Fruit fly (Drosophila melanogaster) whole organism, embryonic: ENCODE data around the gene Nf1.

Experiments used
- C15 ChIP-seq: fragments of 200-800 bp; sonication (Bioruptor generic); IDR thresholded peaks from 3 replicates; pipeline ENCODE4 v1.3.6; 2022; ENCODE audit warnings: missing biosample characterization, missing genetic modification characterization
- CG11723 ChIP-seq: fragments of 200-800 bp; sonication (Bioruptor generic); optimal IDR thresholded peaks from 2 replicates; lab custom pipeline; 2017; ENCODE audit warnings: missing biosample characterization, mild to moderate bottlenecking, missing genetic modification characterization
- CG12769 ChIP-seq: fragments of 200-800 bp; sonication (Bioruptor generic); optimal IDR thresholded peaks from 2 replicates; lab custom pipeline; 2019; ENCODE audit warnings: missing biosample characterization, mild to moderate bottlenecking, missing genetic modification characterization, moderate library complexity
- CG13296 ChIP-seq: fragments of 200-800 bp; sonication (Bioruptor generic); optimal IDR thresholded peaks from 3 replicates; lab custom pipeline; 2018; ENCODE audit warnings: missing biosample characterization, mild to moderate bottlenecking, missing genetic modification characterization
- CG13424 ChIP-seq: fragments of 200-800 bp; sonication (Bioruptor generic); optimal IDR thresholded peaks from 2 replicates; lab custom pipeline; 2019; ENCODE audit warnings: missing biosample characterization, mild to moderate bottlenecking, missing genetic modification characterization, moderate library complexity
- CG15269 ChIP-seq: fragments of 200-800 bp; sonication (Bioruptor generic); optimal IDR thresholded peaks from 2 replicates; lab custom pipeline; 2018; ENCODE audit warnings: missing biosample characterization, mild to moderate bottlenecking, missing genetic modification characterization, moderate library complexity
- CG1602 ChIP-seq: fragments of 200-800 bp; sonication (Bioruptor generic); optimal IDR thresholded peaks from 3 replicates; lab custom pipeline; 2016; ENCODE audit warnings: missing biosample characterization, missing genetic modification characterization
- CG17186 ChIP-seq: fragments of 200-800 bp; sonication (Bioruptor generic); optimal IDR thresholded peaks from 3 replicates; lab custom pipeline; 2017; ENCODE audit warnings: missing biosample characterization, missing genetic modification reagents, missing genetic modification characterization
- CG17612 ChIP-seq: fragments of 200-800 bp; sonication (Bioruptor generic); IDR thresholded peaks from 2 replicates; pipeline ENCODE4 v1.3.6; 2022; ENCODE audit warnings: missing biosample characterization, missing genetic modification characterization
- CG18476 ChIP-seq: fragments of 200-800 bp; sonication (Bioruptor generic); optimal IDR thresholded peaks from 2 replicates; lab custom pipeline; 2016; ENCODE audit warnings: missing biosample characterization, mild to moderate bottlenecking, missing genetic modification characterization
- CG18599 ChIP-seq: fragments of 200-800 bp; sonication (Bioruptor generic); optimal IDR thresholded peaks from 3 replicates; lab custom pipeline; 2017; ENCODE audit warnings: missing biosample characterization, missing genetic modification characterization, mild to moderate bottlenecking, moderate library complexity, missing genetic modification reagents
- CG2678 ChIP-seq: fragments of 200-800 bp; sonication (Bioruptor generic); optimal IDR thresholded peaks from 3 replicates; lab custom pipeline; 2019; ENCODE audit warnings: missing biosample characterization, mild to moderate bottlenecking, missing genetic modification characterization, moderate library complexity
- CG2712 ChIP-seq: fragments of 200-800 bp; optimal IDR thresholded peaks from 3 replicates; lab custom pipeline; 2019; ENCODE audit warnings: missing biosample characterization, mild to moderate bottlenecking, missing genetic modification characterization, moderate library complexity
- CG30020 ChIP-seq: fragments of 200-800 bp; optimal IDR thresholded peaks from 2 replicates; lab custom pipeline; 2019; ENCODE audit warnings: missing biosample characterization, mild to moderate bottlenecking, missing genetic modification characterization, moderate library complexity
- CG30431 ChIP-seq: fragments of 200-800 bp; sonication (Bioruptor generic); optimal IDR thresholded peaks from 2 replicates; lab custom pipeline; 2017; ENCODE audit warnings: missing biosample characterization, missing genetic modification characterization
- CG31224 ChIP-seq: fragments of 200-800 bp; sonication (Bioruptor generic); IDR thresholded peaks from 2 replicates; pipeline ENCODE4 v1.3.6; 2022; ENCODE audit warnings: missing biosample characterization, missing genetic modification characterization
- CG33557 ChIP-seq: fragments of 200-800 bp; sonication (Bioruptor generic); optimal IDR thresholded peaks from 2 replicates; lab custom pipeline; 2019; ENCODE audit warnings: missing biosample characterization, mild to moderate bottlenecking, missing genetic modification characterization, moderate library complexity
- CG34422 ChIP-seq: fragments of 200-800 bp; sonication (Bioruptor generic); IDR thresholded peaks from 3 replicates; pipeline ENCODE4 v1.3.6; 2022; ENCODE audit warnings: missing biosample characterization, missing genetic modification characterization
- CG4360 ChIP-seq: fragments of 200-800 bp; sonication (Bioruptor generic); IDR thresholded peaks from 2 replicates; pipeline ENCODE4 v1.3.6; 2022; ENCODE audit warnings: missing biosample characterization, missing genetic modification characterization
- CG4854 ChIP-seq: fragments of 200-800 bp; sonication (Bioruptor generic); optimal IDR thresholded peaks from 2 replicates; lab custom pipeline; 2016; ENCODE audit warnings: missing biosample characterization, missing genetic modification characterization, inconsistent platforms
- CG6854 ChIP-seq: fragments of 200-800 bp; sonication (Bioruptor generic); optimal IDR thresholded peaks from 3 replicates; lab custom pipeline; 2017; ENCODE audit warnings: missing biosample characterization, mild to moderate bottlenecking, missing genetic modification characterization
- CG8281 ChIP-seq: fragments of 200-800 bp; sonication (Bioruptor generic); optimal IDR thresholded peaks from 2 replicates; lab custom pipeline; 2018; ENCODE audit warnings: missing biosample characterization, mild to moderate bottlenecking, missing genetic modification characterization, moderate library complexity
- Dfd ChIP-seq, 2 experiments: fragments of >200 bp; optimal IDR thresholded peaks; 2 replicates each; lab custom pipeline; 2017; ENCODE audit warnings: missing biosample characterization in 2 of 2, missing genetic modification characterization in 2 of 2
- HmgD ChIP-seq: fragments of 200-800 bp; sonication (Bioruptor generic); optimal IDR thresholded peaks from 3 replicates; lab custom pipeline; 2016; ENCODE audit warnings: missing biosample characterization, missing genetic modification characterization
- Meics ChIP-seq: fragments of 200-800 bp; sonication (Bioruptor generic); optimal IDR thresholded peaks from 2 replicates; lab custom pipeline; 2017; ENCODE audit warnings: missing biosample characterization, mild to moderate bottlenecking, missing genetic modification characterization
- Oaz ChIP-seq: fragments of 200-800 bp; sonication (Bioruptor generic); IDR thresholded peaks from 2 replicates; pipeline ENCODE4 v1.3.6; 2022; ENCODE audit warnings: missing biosample characterization, missing genetic modification characterization
- PHDP ChIP-seq: fragments of 200-800 bp; sonication (Bioruptor generic); optimal IDR thresholded peaks from 3 replicates; lab custom pipeline; 2018; ENCODE audit warnings: missing biosample characterization, mild to moderate bottlenecking, missing genetic modification characterization, moderate library complexity
- Poxn ChIP-seq: fragments of 200-800 bp; sonication (Bioruptor generic); IDR thresholded peaks from 2 replicates; pipeline ENCODE4 v1.3.6; 2022; ENCODE audit warnings: missing biosample characterization, missing genetic modification characterization
- Side ChIP-seq: fragments of 200-800 bp; sonication (Bioruptor generic); optimal IDR thresholded peaks from 2 replicates; lab custom pipeline; 2016; ENCODE audit warnings: missing biosample characterization, missing genetic modification characterization
- TFAM ChIP-seq: fragments of 200-800 bp; sonication (Bioruptor generic); optimal IDR thresholded peaks from 2 replicates; lab custom pipeline; 2017; ENCODE audit warnings: missing biosample characterization, missing genetic modification characterization, inconsistent platforms
- ac ChIP-seq: fragments of 200-800 bp; sonication (Bioruptor generic); optimal IDR thresholded peaks from 3 replicates; lab custom pipeline; 2017; ENCODE audit warnings: missing biosample characterization, mild to moderate bottlenecking, missing genetic modification characterization
- ash1 ChIP-seq: fragments of 200-800 bp; sonication (Bioruptor generic); optimal IDR thresholded peaks from 2 replicates; lab custom pipeline; 2018; ENCODE audit warnings: missing biosample characterization, mild to moderate bottlenecking, missing genetic modification characterization
- caup ChIP-seq: fragments of 200-800 bp; sonication (Bioruptor generic); optimal IDR thresholded peaks from 3 replicates; lab custom pipeline; 2017; ENCODE audit warnings: missing biosample characterization, mild to moderate bottlenecking, missing genetic modification characterization, moderate library complexity; ENCODE audit not compliant: severe bottlenecking
- ci ChIP-seq: fragments of 200-800 bp; sonication (Bioruptor generic); IDR thresholded peaks from 3 replicates; pipeline ENCODE4 v1.3.6; 2022; ENCODE audit warnings: missing biosample characterization, missing genetic modification characterization
- croc ChIP-seq: fragments of 200-800 bp; sonication (Bioruptor generic); conservative IDR thresholded peaks from 3 replicates; pipeline ENCODE4 v1.3.6; 2022; ENCODE audit warnings: missing biosample characterization, missing genetic modification characterization
- dimm ChIP-seq: fragments of 200-800 bp; sonication (Bioruptor generic); IDR thresholded peaks from 2 replicates; pipeline ENCODE4 v1.3.6; 2022; ENCODE audit warnings: missing biosample characterization, missing genetic modification characterization
- en ChIP-seq: fragments of 200-800 bp; sonication (Bioruptor generic); optimal IDR thresholded peaks from 2 replicates; lab custom pipeline; 2016; ENCODE audit warnings: missing biosample characterization, missing genetic modification characterization
- fu2 ChIP-seq: fragments of 200-800 bp; sonication (Bioruptor generic); optimal IDR thresholded peaks from 2 replicates; lab custom pipeline; 2016; ENCODE audit warnings: missing biosample characterization, missing genetic modification characterization
- gt ChIP-seq: fragments of 200-800 bp; sonication (Bioruptor generic); IDR thresholded peaks from 2 replicates; pipeline ENCODE4 v1.3.6; 2022; ENCODE audit warnings: missing biosample characterization, missing genetic modification characterization
- hkb ChIP-seq, 2 experiments: fragments of 200-800 bp in 1 of 2; fragments of >200 bp in 1 of 2; sonication (Bioruptor generic) in 1 of 2; IDR thresholded peaks in 1 of 2; optimal IDR thresholded peaks in 1 of 2; 2 replicates each; pipeline versions ENCODE4 v1.3.6 to Lab custom; 2017 to 2022; ENCODE audit warnings: missing biosample characterization in 1 of 2, missing genetic modification characterization in 1 of 2
- knrl ChIP-seq: fragments of 200-800 bp; sonication (Bioruptor generic); IDR thresholded peaks from 3 replicates; pipeline ENCODE4 v1.3.6; 2022; ENCODE audit warnings: missing biosample characterization, missing genetic modification characterization; ENCODE audit not compliant: partially characterized antibody
- nerfin-1 ChIP-seq: fragments of 200-800 bp; sonication (Bioruptor generic); optimal IDR thresholded peaks from 3 replicates; lab custom pipeline; 2019; ENCODE audit warnings: missing biosample characterization, mild to moderate bottlenecking, missing genetic modification characterization, moderate library complexity
- otp ChIP-seq: fragments of 200-800 bp; sonication (Bioruptor generic); IDR thresholded peaks from 3 replicates; pipeline ENCODE4, ENCODE4 v1.3.6; 2022; ENCODE audit warnings: missing biosample characterization, missing genetic modification characterization
- pros ChIP-seq: fragments of 200-800 bp; sonication (Bioruptor generic); optimal IDR thresholded peaks from 3 replicates; lab custom pipeline; 2019; ENCODE audit warnings: missing biosample characterization, mild to moderate bottlenecking, missing genetic modification characterization, moderate library complexity
- schlank ChIP-seq: fragments of 200-800 bp; sonication (Bioruptor generic); optimal IDR thresholded peaks from 2 replicates; lab custom pipeline; 2018; ENCODE audit warnings: missing biosample characterization, mild to moderate bottlenecking, missing genetic modification characterization
- sens ChIP-seq: fragments of 200-800 bp; sonication (Bioruptor generic); peaks from one replicate; lab custom pipeline; 2016; ENCODE audit warnings: missing biosample characterization, missing genetic modification characterization
- unpg ChIP-seq: fragments of 200-800 bp; sonication (Bioruptor generic); optimal IDR thresholded peaks from 3 replicates; lab custom pipeline; 2018; ENCODE audit warnings: missing biosample characterization, mild to moderate bottlenecking, missing genetic modification characterization, moderate library complexity
- zen ChIP-seq: fragments of 200-800 bp; sonication (Bioruptor generic); optimal IDR thresholded peaks from 3 replicates; lab custom pipeline; 2018; ENCODE audit warnings: missing biosample characterization, mild to moderate bottlenecking, missing genetic modification characterization, moderate library complexity
- zfh1 ChIP-seq: fragments of 200-800 bp; sonication (Bioruptor generic); IDR thresholded peaks from 3 replicates; pipeline ENCODE4 v1.3.6; 2022; ENCODE audit warnings: missing biosample characterization, missing genetic modification characterization

Nf1 gene

dm6 chr3R:26041417-26042101, 58.7 kb downstream of the Nf1 start, which contains the start of gene gro (continued):
- TF ChIP-seq TFAM = no peak
- TF ChIP-seq knrl (GFP tag; lab: Robert Waterston, UW) = peak; percentile 76
- TF ChIP-seq hkb (optimal IDR thresholded peaks at IDR 0.05; lab: Kevin White, UChicago) = no peak
- peak; percentile 75 for TF ChIP-seq hkb (GFP tag; IDR thresholded peaks at IDR 0.05; lab: Robert Waterston, UW)
- peak; percentile 53 for TF ChIP-seq Oaz (GFP tag; lab: Robert Waterston, UW)
- TF ChIP-seq CG30431 (GFP tag; lab: Kevin White, UChicago) = peak; percentile 54
- TF ChIP-seq unpg (GFP tag; lab: Kevin White, UChicago) = peak; percentile 64
- TF ChIP-seq nerfin-1 = no peak
- TF ChIP-seq croc (GFP tag; lab: Robert Waterston, UW) = peak; percentile 34; the same call in 2 of the 3 replicates
- TF ChIP-seq ac = no peak
- TF ChIP-seq otp (GFP tag; lab: Robert Waterston, UW) = peak; percentile 59; the same call in 1 of the 3 replicates
- peak; percentile 42 for TF ChIP-seq schlank (tag; lab: Kevin White, UChicago)
- TF ChIP-seq PHDP = peak; percentile 21
- peak; percentile 68 for TF ChIP-seq HmgD (GFP tag; lab: Kevin White, UChicago)
- peak; percentile 42 for TF ChIP-seq CG33557 (GFP tag; lab: Kevin White, UChicago)
- peak; percentile 26 for TF ChIP-seq CG2678 (tag; lab: Kevin White, UChicago)
- peak; percentile 65 for TF ChIP-seq CG13424 (tag; lab: Kevin White, UChicago)
- peak; percentile 36 for TF ChIP-seq ash1 (GFP tag; lab: Kevin White, UChicago)
- TF ChIP-seq CG2712 (tag; lab: Kevin White, UChicago) = peak; percentile 66
- peak; percentile 90 for TF ChIP-seq CG17186
- peak; percentile 70 for TF ChIP-seq CG11723 (GFP tag; lab: Kevin White, UChicago)
- peak; percentile 8 for TF ChIP-seq CG13296 (GFP tag; lab: Kevin White, UChicago)
- TF ChIP-seq dimm = 0 out of 2 replicates have a peak, but pooled peaks have one; percentile 25
- peak; percentile 66; the same call in 2 of the 3 replicates for TF ChIP-seq zfh1 (GFP tag; lab: Robert Waterston, UW)
- TF ChIP-seq pros (GFP tag; lab: Kevin White, UChicago) = no peak
- TF ChIP-seq CG31224 (GFP tag; lab: Robert Waterston, UW) = no peak
- TF ChIP-seq en (GFP tag; lab: Kevin White, UChicago) = peak; percentile 39
- TF ChIP-seq Meics = peak; percentile 51
- no peak for TF ChIP-seq Poxn (GFP tag; lab: Robert Waterston, UW)
- TF ChIP-seq CG1602 (GFP tag; lab: Kevin White, UChicago) = peak; percentile 60
- TF ChIP-seq CG15269 (tag; lab: Kevin White, UChicago) = peak; percentile 58
- TF ChIP-seq CG6854 (GFP tag; lab: Kevin White, UChicago) = no peak
- TF ChIP-seq Dfd (GFP tag; optimal IDR thresholded peaks at IDR 0.05; lab: Kevin White, UChicago) = no peak
- TF ChIP-seq CG18599 (GFP tag; lab: Kevin White, UChicago) = peak; percentile 76
- no peak for TF ChIP-seq CG17612 (GFP tag; lab: Robert Waterston, UW)
- TF ChIP-seq C15 (GFP tag; lab: Robert Waterston, UW) = no peak
- TF ChIP-seq CG12769 (tag; lab: Kevin White, UChicago) = peak; percentile 78
- TF ChIP-seq gt = peak; percentile 47; the same call in 1 of the 2 replicates
- peak; percentile 69 for TF ChIP-seq Side
- peak; percentile 86 for TF ChIP-seq ci
- TF ChIP-seq CG34422 (GFP tag; lab: Robert Waterston, UW) = peak; percentile 83
- TF ChIP-seq CG4854 (GFP tag; lab: Kevin White, UChicago) = peak; percentile 72
- peak; percentile 95 for TF ChIP-seq sens (GFP tag; lab: Kevin White, UChicago)
- TF ChIP-seq caup (GFP tag; lab: Kevin White, UChicago) = peak; percentile 81
- peak; percentile 72 for TF ChIP-seq zen
- peak; percentile 75 for TF ChIP-seq fu2 (GFP tag; lab: Kevin White, UChicago)
- peak; percentile 73 for TF ChIP-seq CG18476 (GFP tag; lab: Kevin White, UChicago)
- peak; percentile 43 for TF ChIP-seq CG30020 (tag; lab: Kevin White, UChicago)
- peak; percentile 18 for TF ChIP-seq CG8281 (tag; lab: Kevin White, UChicago)
- TF ChIP-seq CG4360 (GFP tag; lab: Robert Waterston, UW) = peak; percentile 30; the same call in 1 of the 2 replicates
